Fruit fly (Drosophila melanogaster) ovary, adult (tissue): ENCODE measurements around the gene Fancl.

Source experiments
- CG17801 ChIP-seq: fragments of 200-800 bp; optimal IDR thresholded peaks from 2 replicates; lab custom pipeline; 2019; ENCODE audit warnings: missing biosample characterization, mild to moderate bottlenecking, missing genetic modification characterization, moderate library complexity; ENCODE audit not compliant: partially characterized antibody

Gene Fancl

dm6 chr3R:10042024-10042663, 10.5 kb downstream of the Fancl start:
- TF ChIP-seq CG17801, result no peak

dm6 chr3R:10040505-10040904, 12.2 kb downstream of the Fancl start:
- TF ChIP-seq CG17801, result no peak

DNA sequence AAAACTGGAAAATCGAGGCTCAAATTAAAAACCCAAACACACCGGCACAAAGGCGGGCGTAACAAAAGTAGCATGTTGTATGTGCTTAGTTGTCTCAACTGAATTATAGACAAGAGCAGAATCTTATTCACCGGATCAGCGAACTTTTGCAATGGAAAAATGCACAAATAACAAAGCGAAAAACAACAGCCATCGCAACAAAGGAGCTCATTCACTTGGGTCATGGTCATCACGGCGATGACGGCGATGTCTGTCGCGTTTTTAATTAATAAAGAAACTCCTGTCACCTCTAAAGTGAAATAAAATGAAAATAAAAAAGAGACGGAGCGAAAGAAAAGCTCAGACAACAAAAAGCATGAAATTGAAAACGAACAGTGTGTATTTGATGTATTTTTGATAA, 13.5 kb downstream of the Fancl start:
- TF ChIP-seq CG17801, result no peak

DNA sequence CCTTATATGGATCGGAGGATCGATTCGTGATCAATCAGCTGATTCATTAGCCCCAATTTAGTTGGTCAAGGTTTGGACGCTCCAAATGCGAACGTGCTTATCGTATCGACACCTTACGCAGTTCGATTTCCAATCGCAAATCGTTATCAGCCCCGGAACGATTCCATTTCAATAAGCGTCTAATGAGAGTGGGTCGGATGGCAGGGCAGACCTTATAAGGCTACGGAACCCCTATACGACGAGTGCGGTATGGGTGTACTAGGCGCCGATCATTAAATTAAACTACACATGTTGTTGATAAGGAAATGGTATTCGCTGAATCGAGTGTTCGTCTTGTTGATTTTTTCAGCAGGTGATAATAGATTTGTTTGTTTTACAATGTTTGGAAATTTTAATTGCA, 16.9 kb downstream of the Fancl start:
- no peak for TF ChIP-seq CG17801

DNA sequence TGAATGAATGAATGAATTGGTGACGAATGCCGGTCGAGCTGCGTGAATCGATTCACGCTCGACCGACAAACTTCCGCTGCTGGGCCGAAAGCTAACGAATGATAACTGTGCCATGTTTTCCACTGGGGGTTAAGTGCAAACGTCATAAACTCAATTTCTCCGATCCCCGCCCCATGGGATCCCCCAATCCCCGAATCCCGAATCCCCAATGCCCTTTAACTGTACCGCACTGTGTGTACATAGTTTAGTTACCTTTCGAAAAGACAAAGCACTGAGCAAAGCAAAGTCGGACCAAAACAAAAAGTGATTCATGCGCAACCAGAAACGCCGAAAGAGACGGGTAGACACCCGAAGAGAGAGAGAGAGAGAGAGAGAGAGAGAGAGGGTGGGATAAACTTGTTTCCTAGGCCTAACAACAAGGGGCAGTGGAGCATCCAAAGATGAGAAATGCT, 17.6 kb downstream of the Fancl start:
- TF ChIP-seq CG17801, result no peak

- no peak for TF ChIP-seq CG17801
These were observed 19.5 kb downstream of the Fancl start for dm6 chr3R:10032951-10033720.

DNA sequence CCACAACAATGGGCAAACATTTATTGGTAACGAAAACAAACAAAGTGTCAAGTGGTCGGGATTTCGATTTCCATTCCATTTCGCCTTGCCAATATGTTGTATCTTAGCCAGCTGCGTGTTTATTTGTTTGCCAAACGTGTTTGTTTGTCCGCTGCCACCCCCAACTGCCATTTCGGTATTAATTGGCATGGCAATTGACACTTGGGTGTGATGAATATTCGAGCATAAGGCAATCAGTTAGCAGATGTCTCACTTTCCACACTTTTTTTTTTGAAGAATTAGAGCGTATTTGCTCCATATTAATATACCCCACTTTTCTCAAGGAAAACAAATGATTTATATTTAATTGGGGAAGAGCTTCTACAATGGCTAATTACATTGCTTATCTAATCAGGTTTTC, 21.2 kb downstream of the Fancl start:
- no peak for TF ChIP-seq CG17801

DNA sequence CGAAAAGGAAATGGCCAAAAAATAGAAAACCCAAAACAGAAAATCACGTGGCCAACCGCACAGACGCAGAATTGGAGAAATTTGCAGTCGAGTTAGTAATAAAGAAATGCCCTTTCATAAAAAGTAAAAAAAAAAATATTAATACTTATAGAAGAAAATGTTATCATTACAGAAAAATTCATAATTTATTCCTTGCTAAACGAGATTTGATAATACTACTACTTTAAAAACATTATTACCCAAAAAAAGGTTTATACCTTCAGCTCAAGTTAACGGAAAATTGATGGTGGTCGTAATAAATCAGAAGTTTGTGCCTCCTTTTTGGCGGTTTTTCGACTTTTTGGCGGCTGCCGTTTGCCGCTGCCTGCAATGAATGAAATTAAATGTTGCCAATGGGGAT, 24.3 kb downstream of the Fancl start:
- no peak for TF ChIP-seq CG17801

- no peak for TF ChIP-seq CG17801
These were observed 27.6 kb downstream of the Fancl start, which contains the start of gene CG31407 for dm6 chr3R:10025050-10025449. TSS of gene CG31407 (minus strand) at chr3R:10025150.

dm6 chr3R:10024032-10024712, 28.5 kb downstream of the Fancl start:
- TF ChIP-seq CG17801, result no peak
